Fruit fly (Drosophila melanogaster): ENCODE results near the gene MED25.

The MED25 gene

dm6 chr3R:20007399-20008285 is 1.1 kb upstream of the MED25 start (continued):
- TF ChIP-seq topi (GFP tag; optimal IDR thresholded peaks at IDR 0.05) (no peak), achi (GFP tag; optimal IDR thresholded peaks at IDR 0.05) (no peak), eg (GFP tag; IDR thresholded peaks at IDR 0.05) (no peak), CG15336 (GFP tag; IDR thresholded peaks at IDR 0.05) (no peak), Ets21C (GFP tag; optimal IDR thresholded peaks at IDR 0.05) (no peak), vri (GFP tag; optimal IDR thresholded peaks at IDR 0.05) (no peak), CG10669 (GFP tag; optimal IDR thresholded peaks at IDR 0.05) (no peak), esn (GFP tag; optimal IDR thresholded peaks at IDR 0.05) (no peak), CG8119 (GFP tag; IDR thresholded peaks at IDR 0.05) (no peak), CG9139 (GFP tag; optimal IDR thresholded peaks at IDR 0.05) (peak; percentile 16), OdsH (GFP tag; optimal IDR thresholded peaks at IDR 0.05) (no peak), cyc (GFP tag; optimal IDR thresholded peaks at IDR 0.05) (no peak), Blimp-1 (GFP tag; optimal IDR thresholded peaks at IDR 0.05) (no peak), pdm3 (GFP tag; optimal IDR thresholded peaks at IDR 0.05) (no peak), dsx (GFP tag; optimal IDR thresholded peaks at IDR 0.05; ENCODE audit: poor library complexity, severe bottlenecking) (no peak), fd85E (GFP tag; optimal IDR thresholded peaks at IDR 0.05) (no peak), dac (GFP tag; optimal IDR thresholded peaks at IDR 0.05) (no peak), CG6808 (GFP tag; optimal IDR thresholded peaks at IDR 0.05) (peak; percentile 42)

dm6 chr3R:20010942-20011341 is 2.2 kb downstream of the MED25 start:
- TF ChIP-seq Ets96B (tag; optimal IDR thresholded peaks at IDR 0.05), result no peak
- TF ChIP-seq dsx (GFP tag; optimal IDR thresholded peaks at IDR 0.05; ENCODE audit: poor library complexity, severe bottlenecking), result no peak
- no peak for TF ChIP-seq CG6792 (GFP tag; optimal IDR thresholded peaks at IDR 0.05)
- TF ChIP-seq fkh (GFP tag; optimal IDR thresholded peaks at IDR 0.05), result no peak
- TF ChIP-seq svp (GFP tag), result no peak
- no peak for TF ChIP-seq ss (GFP tag; optimal IDR thresholded peaks at IDR 0.05)
- no peak for TF ChIP-seq vri (GFP tag; optimal IDR thresholded peaks at IDR 0.05)
- no peak for TF ChIP-seq Eip93F (GFP tag; optimal IDR thresholded peaks at IDR 0.05)

- no peak for TF ChIP-seq Sox102F (GFP tag; optimal IDR thresholded peaks at IDR 0.05)
- TF ChIP-seq CG8119 (GFP tag; IDR thresholded peaks at IDR 0.05), result no peak
- no peak for TF ChIP-seq fd85E (GFP tag; optimal IDR thresholded peaks at IDR 0.05)
- TF ChIP-seq salr (GFP tag; optimal IDR thresholded peaks at IDR 0.05), result no peak
- no peak for TF ChIP-seq net (GFP tag; optimal IDR thresholded peaks at IDR 0.05)
- TF ChIP-seq lz (GFP tag; optimal IDR thresholded peaks at IDR 0.05), result no peak
- TF ChIP-seq eg (GFP tag; IDR thresholded peaks at IDR 0.05), result no peak
- TF ChIP-seq Hr38 (GFP tag; optimal IDR thresholded peaks at IDR 0.05), result no peak
- TF ChIP-seq CG3919 (GFP tag; optimal IDR thresholded peaks at IDR 0.05), result no peak
- TF ChIP-seq vri (GFP tag; optimal IDR thresholded peaks at IDR 0.05), result no peak
- TF ChIP-seq Eip75B (GFP tag; optimal IDR thresholded peaks at IDR 0.05), result no peak
Measured at dm6 chr3R:20012688-20013087, 3.9 kb downstream of the MED25 start.

- no peak for TF ChIP-seq Blimp-1 (GFP tag; optimal IDR thresholded peaks at IDR 0.05)
Measured at dm6 chr3R:20013404-20013922, 4.7 kb downstream of the MED25 start, which contains the start of the genes CG17190 and CG4836. CG17190 (minus strand) TSS chr3R:20013504. CG4836 (plus strand) TSS chr3R:20013872.

Measured in whole organism, prepupa.